Fruit fly (Drosophila melanogaster) whole organism, embryonic: Measurements from ENCODE around the gene rictor.
A peak's percentile ranks its signal among the peaks of the same experiment; 100 is the strongest.

Experiments
- CG10147 ChIP-seq: fragments of 200-800 bp; sonication (Bioruptor generic); optimal IDR thresholded peaks from 2 replicates; lab custom pipeline; 2019; ENCODE audit warnings: missing biosample characterization, mild to moderate bottlenecking, missing genetic modification characterization, moderate library complexity
- CG10209 ChIP-seq: fragments of 200-800 bp; sonication (Bioruptor generic); optimal IDR thresholded peaks from 3 replicates; lab custom pipeline; 2017; ENCODE audit warnings: missing biosample characterization, mild to moderate bottlenecking, missing genetic modification characterization, missing genetic modification reagents
- CG10979 ChIP-seq: fragments of 200-800 bp; sonication (Bioruptor generic); optimal IDR thresholded peaks from 2 replicates; lab custom pipeline; 2018; ENCODE audit warnings: missing biosample characterization, mild to moderate bottlenecking, missing genetic modification characterization, moderate library complexity
- CG12155 ChIP-seq: fragments of 200-800 bp; sonication (Bioruptor generic); optimal IDR thresholded peaks from 3 replicates; lab custom pipeline; 2016; ENCODE audit warnings: missing biosample characterization, missing genetic modification characterization
- CG12769 ChIP-seq: fragments of 200-800 bp; sonication (Bioruptor generic); optimal IDR thresholded peaks from 2 replicates; lab custom pipeline; 2019; ENCODE audit warnings: missing biosample characterization, mild to moderate bottlenecking, missing genetic modification characterization, moderate library complexity
- CG12942 ChIP-seq: fragments of 200-800 bp; sonication (Bioruptor generic); optimal IDR thresholded peaks from 3 replicates; lab custom pipeline; 2016; ENCODE audit warnings: missing biosample characterization, missing genetic modification characterization
- CG13296 ChIP-seq: fragments of 200-800 bp; sonication (Bioruptor generic); optimal IDR thresholded peaks from 3 replicates; lab custom pipeline; 2018; ENCODE audit warnings: missing biosample characterization, mild to moderate bottlenecking, missing genetic modification characterization
- CG15011 ChIP-seq: fragments of 200-800 bp; sonication (Bioruptor generic); optimal IDR thresholded peaks from 3 replicates; lab custom pipeline; 2018; ENCODE audit warnings: missing biosample characterization, mild to moderate bottlenecking, missing genetic modification characterization
- CG16813 ChIP-seq: fragments of 200-800 bp; sonication (Bioruptor generic); IDR thresholded peaks from 3 replicates; pipeline ENCODE4 v1.3.6; 2022; ENCODE audit warnings: missing biosample characterization, missing genetic modification characterization; ENCODE audit not compliant: partially characterized antibody
- CG17186 ChIP-seq: fragments of 200-800 bp; sonication (Bioruptor generic); optimal IDR thresholded peaks from 3 replicates; lab custom pipeline; 2017; ENCODE audit warnings: missing biosample characterization, missing genetic modification reagents, missing genetic modification characterization
- CG1832 ChIP-seq: fragments of 200-800 bp; sonication (Bioruptor generic); optimal IDR thresholded peaks from 2 replicates; lab custom pipeline; 2017; ENCODE audit warnings: missing biosample characterization, mild to moderate bottlenecking, missing genetic modification characterization, inconsistent platforms
- CG18619 ChIP-seq: fragments of 200-800 bp; sonication (Bioruptor generic); optimal IDR thresholded peaks from 3 replicates; lab custom pipeline; 2017; ENCODE audit warnings: missing biosample characterization, mild to moderate bottlenecking, missing genetic modification characterization
- CG4360 ChIP-seq: fragments of 200-800 bp; sonication (Bioruptor generic); IDR thresholded peaks from 2 replicates; pipeline ENCODE4 v1.3.6; 2022; ENCODE audit warnings: missing biosample characterization, missing genetic modification characterization
- CG4707 ChIP-seq: fragments of 200-800 bp; sonication (Bioruptor generic); optimal IDR thresholded peaks from 2 replicates; lab custom pipeline; 2018; ENCODE audit warnings: missing biosample characterization, mild to moderate bottlenecking, missing genetic modification characterization, moderate library complexity
- CG6765 ChIP-seq: fragments of 200-800 bp; sonication (Bioruptor generic); optimal IDR thresholded peaks from 3 replicates; lab custom pipeline; 2017; ENCODE audit warnings: missing biosample characterization, mild to moderate bottlenecking, missing genetic modification characterization
- CG6813 ChIP-seq: fragments of 200-800 bp; sonication (Bioruptor generic); optimal IDR thresholded peaks from 2 replicates; lab custom pipeline; 2017; ENCODE audit warnings: missing biosample characterization, missing genetic modification characterization, mild to moderate bottlenecking, moderate library complexity, missing genetic modification reagents
- CG8924 ChIP-seq: fragments of 200-800 bp; optimal IDR thresholded peaks from 3 replicates; lab custom pipeline; 2019; ENCODE audit warnings: missing biosample characterization, mild to moderate bottlenecking, missing genetic modification characterization, moderate library complexity
- CG9797 ChIP-seq: fragments of 200-800 bp; sonication (Bioruptor generic); optimal IDR thresholded peaks from 3 replicates; lab custom pipeline; 2018; ENCODE audit warnings: missing biosample characterization, mild to moderate bottlenecking, missing genetic modification characterization
- Dek ChIP-seq: fragments of 200-800 bp; sonication (Bioruptor generic); optimal IDR thresholded peaks from 3 replicates; lab custom pipeline; 2019; ENCODE audit warnings: missing biosample characterization, mild to moderate bottlenecking, missing genetic modification characterization, moderate library complexity
- Ets65A ChIP-seq: fragments of 200-800 bp; sonication (Bioruptor generic); peaks from one replicate; lab custom pipeline; 2016; ENCODE audit warnings: missing biosample characterization, missing genetic modification characterization
- Ets97D ChIP-seq: fragments of 200-800 bp; sonication (Bioruptor generic); optimal IDR thresholded peaks from 3 replicates; lab custom pipeline; 2016; ENCODE audit warnings: missing biosample characterization, missing genetic modification characterization
- H2.0 ChIP-seq: fragments of 200-800 bp; sonication (Bioruptor generic); IDR thresholded peaks from 2 replicates; pipeline ENCODE4 v1.3.6; 2022; ENCODE audit warnings: missing biosample characterization, missing genetic modification characterization
- Hr39 ChIP-seq: fragments of >200 bp; optimal IDR thresholded peaks from 2 replicates; lab custom pipeline; 2017
- Mes4 ChIP-seq: fragments of 200-800 bp; sonication (Bioruptor generic); optimal IDR thresholded peaks from 2 replicates; lab custom pipeline; 2016; ENCODE audit warnings: missing biosample characterization, missing genetic modification characterization
- NC2β ChIP-seq: fragments of 200-800 bp; sonication (Bioruptor generic); optimal IDR thresholded peaks from 2 replicates; lab custom pipeline; 2016; ENCODE audit warnings: missing biosample characterization, missing genetic modification characterization
- Pdp1 ChIP-seq, 2 experiments: fragments of 200-800 bp; sonication (Bioruptor generic); optimal IDR thresholded peaks; 3 replicates each; lab custom pipeline; 2016; ENCODE audit warnings: missing biosample characterization in 2 of 2, missing genetic modification characterization in 2 of 2, mild to moderate bottlenecking in 1 of 2, moderate library complexity in 1 of 2
- Rfx ChIP-seq: fragments of 200-800 bp; sonication (Bioruptor generic); IDR thresholded peaks from 2 replicates; pipeline ENCODE4 v1.3.6; 2022; ENCODE audit warnings: missing biosample characterization, missing genetic modification characterization
- Xbp1 ChIP-seq: fragments of 200-800 bp; sonication (Bioruptor generic); optimal IDR thresholded peaks from 3 replicates; lab custom pipeline; 2016; ENCODE audit warnings: missing biosample characterization, mild to moderate bottlenecking, missing genetic modification characterization
- ash1 ChIP-seq: fragments of 200-800 bp; sonication (Bioruptor generic); optimal IDR thresholded peaks from 2 replicates; lab custom pipeline; 2018; ENCODE audit warnings: missing biosample characterization, mild to moderate bottlenecking, missing genetic modification characterization
- bigmax ChIP-seq: fragments of 200-800 bp; sonication (Bioruptor generic); optimal IDR thresholded peaks from 2 replicates; lab custom pipeline; 2018; ENCODE audit warnings: missing biosample characterization, mild to moderate bottlenecking, missing genetic modification characterization
- chinmo ChIP-seq: fragments of 200-800 bp; sonication (Bioruptor generic); IDR thresholded peaks from 4 replicates; pipeline ENCODE4 v1.3.6; 2022; ENCODE audit warnings: missing biosample characterization, missing genetic modification characterization; ENCODE audit not compliant: partially characterized antibody
- crp ChIP-seq, 2 experiments: fragments of 200-800 bp; sonication (Bioruptor generic); optimal IDR thresholded peaks; 2 replicates in 1 of 2; 3 replicates in 1 of 2; lab custom pipeline; 2017; ENCODE audit warnings: missing biosample characterization in 2 of 2, missing genetic modification characterization in 2 of 2, mild to moderate bottlenecking in 1 of 2, moderate library complexity in 1 of 2
- disco-r ChIP-seq: fragments of 200-800 bp; sonication (Bioruptor generic); optimal IDR thresholded peaks from 2 replicates; lab custom pipeline; 2016; ENCODE audit warnings: missing biosample characterization, missing genetic modification characterization
- emc ChIP-seq: fragments of 200-800 bp; sonication (Bioruptor generic); optimal IDR thresholded peaks from 2 replicates; lab custom pipeline; 2016; ENCODE audit warnings: missing biosample characterization, missing genetic modification characterization
- fd102C ChIP-seq: fragments of 200-800 bp; sonication (Bioruptor generic); optimal IDR thresholded peaks from 2 replicates; lab custom pipeline; 2018; ENCODE audit warnings: missing biosample characterization, mild to moderate bottlenecking, missing genetic modification characterization, moderate library complexity
- ken ChIP-seq: fragments of 200-800 bp; sonication (Bioruptor generic); IDR thresholded peaks from 3 replicates; pipeline ENCODE4 v1.3.6; 2022; ENCODE audit warnings: missing biosample characterization, missing genetic modification characterization
- lmd ChIP-seq: fragments of 200-800 bp; sonication (Bioruptor generic); IDR thresholded peaks from 2 replicates; pipeline ENCODE4 v1.3.6; 2022; ENCODE audit warnings: missing biosample characterization, missing genetic modification characterization
- slp2 ChIP-seq: fragments of 200-800 bp; sonication (Bioruptor generic); optimal IDR thresholded peaks from 2 replicates; lab custom pipeline; 2016; ENCODE audit warnings: missing biosample characterization, missing genetic modification characterization
- so ChIP-seq: fragments of 200-800 bp; sonication (Bioruptor generic); IDR thresholded peaks from 3 replicates; pipeline ENCODE4 v1.3.6; 2022; ENCODE audit warnings: missing biosample characterization, missing genetic modification characterization
- ttk ChIP-seq: fragments of 200-800 bp; sonication (Bioruptor generic); IDR thresholded peaks from 2 replicates; pipeline ENCODE4 v2.1.2; 2022; ENCODE audit warnings: missing biosample characterization, missing genetic modification characterization
- zfh1 ChIP-seq: fragments of 200-800 bp; sonication (Bioruptor generic); IDR thresholded peaks from 3 replicates; pipeline ENCODE4 v1.3.6; 2022; ENCODE audit warnings: missing biosample characterization, missing genetic modification characterization

Gene rictor

DNA sequence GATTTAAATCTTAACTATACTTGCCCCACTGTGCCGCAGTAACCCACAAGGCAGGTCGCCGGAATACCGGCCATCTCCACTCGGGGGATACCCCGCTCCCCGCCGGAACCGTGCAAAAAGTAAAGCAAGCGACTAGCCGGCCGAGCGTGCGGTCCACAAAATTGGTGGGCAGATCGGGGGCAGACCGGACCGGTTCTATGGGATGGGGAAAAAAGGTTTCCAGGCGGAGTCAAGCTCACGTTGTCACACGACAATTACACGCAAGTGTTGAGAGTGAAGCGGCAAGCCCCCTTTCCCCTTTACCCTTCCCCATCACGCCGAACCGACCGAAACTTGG, 35.8 kb downstream of the rictor start (continued):
- TF ChIP-seq ttk (no peak), CG1832 (GFP tag; lab: Kevin White, UChicago) (no peak), so (no peak), H2.0 (GFP tag; lab: Robert Waterston, UW) (no peak), zfh1 (GFP tag; lab: Robert Waterston, UW) (no peak), disco-r (no peak), CG16813 (GFP tag; lab: Robert Waterston, UW) (no peak), CG12769 (tag; lab: Kevin White, UChicago) (peak; percentile 55), CG13296 (GFP tag; lab: Kevin White, UChicago) (no peak), CG17186 (no peak), emc (GFP tag; lab: Kevin White, UChicago) (no peak), ken (GFP tag; lab: Robert Waterston, UW) (no peak), CG6765 (no peak), crp (GFP tag; optimal IDR thresholded peaks at IDR 0.05; lab: Kevin White, UChicago) (no peak), Xbp1 (GFP tag; lab: Kevin White, UChicago) (no peak), CG8924 (tag; lab: Kevin White, UChicago) (peak; percentile 20), Ets97D (GFP tag; lab: Kevin White, UChicago) (no peak), fd102C (no peak), CG15011 (GFP tag; lab: Kevin White, UChicago) (no peak), CG10979 (tag; lab: Kevin White, UChicago) (no peak), CG10147 (GFP tag; lab: Kevin White, UChicago) (no peak), Dek (tag; lab: Kevin White, UChicago) (no peak), Mes4 (GFP tag; lab: Kevin White, UChicago) (no peak), Ets65A (peak; percentile 3), CG10209 (GFP tag; lab: Kevin White, UChicago) (no peak), lmd (GFP tag; lab: Robert Waterston, UW) (no peak), CG9797 (no peak), slp2 (no peak), NC2β (no peak), bigmax (GFP tag; lab: Kevin White, UChicago) (no peak), CG12155 (GFP tag; lab: Kevin White, UChicago) (no peak), CG18619 (GFP tag; lab: Kevin White, UChicago) (no peak), Rfx (GFP tag; lab: Robert Waterston, UW) (no peak), CG4360 (GFP tag; lab: Robert Waterston, UW) (no peak), Pdp1 (GFP tag; optimal IDR thresholded peaks at IDR 0.05; lab: Kevin White, UChicago) (no peak), CG12942 (GFP tag; lab: Kevin White, UChicago) (no peak), Hr39 (lab: Kevin White, UChicago) (no peak), chinmo (0 out of 4 replicates have a peak, but pooled peaks have one; percentile 17), CG4707 (GFP tag; lab: Kevin White, UChicago) (no peak), CG6813 (GFP tag; lab: Kevin White, UChicago) (no peak), ash1 (GFP tag; lab: Kevin White, UChicago) (no peak)
